Fruit fly (Drosophila melanogaster) whole organism, adult: ENCODE measurements around the gene Argk1.

ENCODE experiments used
- CG11617 ChIP-seq: fragments of 200-800 bp; sonication (Bioruptor generic); optimal IDR thresholded peaks from 2 replicates; lab custom pipeline; 2017; ENCODE audit warnings: mild to moderate bottlenecking, missing biosample characterization, missing genetic modification reagents, missing genetic modification characterization
- CG12768 ChIP-seq: fragments of 200-800 bp; sonication (Bioruptor generic); optimal IDR thresholded peaks from 2 replicates; lab custom pipeline; 2017; ENCODE audit warnings: missing biosample characterization, missing genetic modification characterization, mild to moderate bottlenecking, moderate library complexity, missing genetic modification reagents
- CG14711 ChIP-seq: fragments of 200-800 bp; sonication (Bioruptor generic); optimal IDR thresholded peaks from 2 replicates; lab custom pipeline; 2018; ENCODE audit warnings: missing biosample characterization, mild to moderate bottlenecking, missing genetic modification characterization, moderate library complexity
- CG1620 ChIP-seq: fragments of 200-800 bp; sonication (Bioruptor generic); optimal IDR thresholded peaks from 2 replicates; lab custom pipeline; 2016; ENCODE audit warnings: missing biosample characterization, missing genetic modification characterization
- CG33017 ChIP-seq: fragments of 200-800 bp; sonication (Bioruptor generic); optimal IDR thresholded peaks from 2 replicates; lab custom pipeline; 2018; ENCODE audit warnings: missing biosample characterization, mild to moderate bottlenecking, missing genetic modification characterization, moderate library complexity
- CG5204 ChIP-seq: fragments of 200-800 bp; sonication (Bioruptor generic); optimal IDR thresholded peaks from 2 replicates; lab custom pipeline; 2016; ENCODE audit warnings: missing biosample characterization, missing genetic modification characterization
- CG7045 ChIP-seq: fragments of 200-800 bp; sonication (Bioruptor generic); optimal IDR thresholded peaks from 2 replicates; lab custom pipeline; 2017; ENCODE audit warnings: missing biosample characterization, mild to moderate bottlenecking, missing genetic modification characterization
- CG7101 ChIP-seq: fragments of 200-800 bp; sonication (Bioruptor generic); optimal IDR thresholded peaks from 2 replicates; lab custom pipeline; 2018; ENCODE audit warnings: missing biosample characterization, mild to moderate bottlenecking, missing genetic modification characterization, moderate library complexity
- Clk ChIP-seq: fragments of 200-800 bp; sonication (Bioruptor generic); optimal IDR thresholded peaks from 2 replicates; lab custom pipeline; 2017; ENCODE audit warnings: missing biosample characterization, missing genetic modification characterization
- Crg-1 ChIP-seq: fragments of 200-800 bp; sonication (Bioruptor generic); optimal IDR thresholded peaks from 2 replicates; lab custom pipeline; 2016; ENCODE audit warnings: missing biosample characterization, missing genetic modification characterization
- Hr96 ChIP-seq: fragments of 200-800 bp; sonication (Bioruptor generic); optimal IDR thresholded peaks from 2 replicates; lab custom pipeline; 2016; ENCODE audit warnings: missing biosample characterization, missing genetic modification characterization
- Mnt ChIP-seq: fragments of 200-800 bp; sonication (Bioruptor generic); optimal IDR thresholded peaks from 2 replicates; lab custom pipeline; 2016; ENCODE audit warnings: missing biosample characterization, mild to moderate bottlenecking, missing genetic modification characterization
- bab1 ChIP-seq: fragments of 200-800 bp; sonication (Bioruptor generic); optimal IDR thresholded peaks from 3 replicates; lab custom pipeline; 2019; ENCODE audit warnings: missing biosample characterization, mild to moderate bottlenecking, missing genetic modification characterization, moderate library complexity
- cic ChIP-seq: fragments of 200-800 bp; sonication (Bioruptor generic); optimal IDR thresholded peaks from 2 replicates; lab custom pipeline; 2017; ENCODE audit warnings: missing biosample characterization, mild to moderate bottlenecking, missing genetic modification characterization, moderate library complexity
- cnc ChIP-seq, 2 experiments: fragments of >200 bp; optimal IDR thresholded peaks; 2 replicates each; lab custom pipeline; 2017
- kay ChIP-seq: fragments of 200-800 bp; sonication (Bioruptor generic); peaks from one replicate; lab custom pipeline; 2016; ENCODE audit warnings: missing biosample characterization, missing genetic modification characterization, borderline replicate concordance
- ovo ChIP-seq: fragments of 200-800 bp; sonication (Bioruptor generic); optimal IDR thresholded peaks from 2 replicates; lab custom pipeline; 2016; ENCODE audit warnings: missing biosample characterization, missing genetic modification characterization
- pad ChIP-seq: fragments of 200-800 bp; sonication (Bioruptor generic); optimal IDR thresholded peaks from 3 replicates; lab custom pipeline; 2017; ENCODE audit warnings: missing biosample characterization, missing genetic modification characterization, mild to moderate bottlenecking, moderate library complexity, missing genetic modification reagents
- tj ChIP-seq: fragments of 200-800 bp; sonication (Bioruptor generic); optimal IDR thresholded peaks from 3 replicates; lab custom pipeline; 2017; ENCODE audit warnings: missing biosample characterization, mild to moderate bottlenecking, missing genetic modification characterization, moderate library complexity
- toe ChIP-seq: fragments of 200-800 bp; sonication (Bioruptor generic); optimal IDR thresholded peaks from 2 replicates; lab custom pipeline; 2016; ENCODE audit warnings: missing biosample characterization, missing genetic modification characterization

The Argk1 gene

DNA sequence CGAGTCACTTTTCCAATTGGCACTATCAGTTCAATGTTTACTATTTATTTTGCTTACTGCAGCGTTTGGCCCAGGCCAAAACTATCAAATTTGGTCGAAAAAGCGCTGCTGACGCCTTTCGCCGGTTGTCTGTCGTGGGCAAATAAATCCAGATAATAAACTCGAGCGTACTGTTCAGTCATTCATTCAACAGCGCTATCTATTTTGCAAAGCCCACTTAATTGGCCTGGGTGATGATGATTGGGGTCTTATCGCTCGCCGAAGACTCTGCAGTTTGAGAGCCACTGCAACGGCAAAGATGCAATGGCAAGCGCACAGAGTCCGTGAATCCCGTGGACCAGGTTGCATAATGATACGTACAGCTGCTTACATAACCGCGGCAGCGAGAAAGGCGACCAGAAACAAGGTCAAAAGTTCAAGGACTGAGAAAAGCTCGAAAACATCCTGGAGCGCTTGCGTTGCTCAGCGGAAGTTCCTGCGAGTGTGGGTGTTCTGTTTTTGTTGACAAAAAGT is 738 bp upstream of the Argk1 start:
- TF ChIP-seq Mnt (GFP tag; lab: Kevin White, UChicago) (no peak), Crg-1 (GFP tag; lab: Kevin White, UChicago) (no peak), toe (GFP tag; lab: Kevin White, UChicago) (no peak), CG5204 (GFP tag; lab: Kevin White, UChicago) (no peak), ovo (no peak), CG33017 (tag; lab: Kevin White, UChicago) (no peak), Clk (GFP tag; lab: Kevin White, UChicago) (peak; percentile 24), cic (GFP tag; lab: Kevin White, UChicago) (peak; percentile 99), kay (no peak)

DNA sequence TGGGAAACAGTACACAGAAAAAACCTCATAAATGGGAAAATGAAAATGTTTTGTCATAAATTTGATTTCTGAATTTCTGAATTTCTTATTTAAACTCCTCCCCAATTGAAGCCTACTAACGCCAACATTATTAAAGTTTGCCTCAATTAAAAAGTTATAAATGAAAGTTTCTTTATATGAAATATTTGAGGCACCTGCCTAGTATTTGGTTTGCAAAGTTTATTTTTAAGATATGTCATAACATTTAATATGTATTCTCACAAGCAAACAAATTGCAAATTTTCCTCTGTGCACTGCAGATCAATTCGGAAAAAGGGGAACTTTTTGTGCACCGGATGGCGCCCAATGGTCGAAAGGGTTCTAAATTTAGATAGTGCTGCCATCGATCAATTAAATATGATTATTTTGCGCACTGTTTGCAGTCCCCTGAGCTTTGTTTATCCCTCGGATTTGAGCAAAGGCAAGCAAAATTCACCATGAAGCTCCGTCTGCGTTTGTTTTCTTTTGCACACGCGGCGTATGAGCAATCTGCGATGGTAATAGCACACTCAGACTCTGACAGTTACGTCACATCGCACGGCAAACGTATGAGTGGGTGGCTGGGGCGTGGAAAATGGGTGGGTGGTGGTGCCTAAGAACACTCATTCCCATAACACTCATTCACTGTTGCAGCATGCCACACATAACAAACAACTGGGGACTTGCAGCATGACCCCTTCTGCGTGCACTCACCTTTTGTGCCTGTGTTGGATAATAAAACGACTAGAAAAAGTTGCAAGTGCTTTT is 658 bp downstream of the Argk1 start:
- TF ChIP-seq CG12768 (GFP tag; lab: Kevin White, UChicago) (peak; percentile 49), cnc (optimal IDR thresholded peaks at IDR 0.05; lab: Kevin White, UChicago) (no peak), CG11617 (GFP tag; lab: Kevin White, UChicago) (peak; percentile 88), pad (GFP tag; lab: Kevin White, UChicago) (peak; percentile 56), bab1 (no peak), CG7045 (GFP tag; lab: Kevin White, UChicago) (peak; percentile 74), kay (no peak), Clk (GFP tag; lab: Kevin White, UChicago) (peak; percentile 28), Hr96 (peak; percentile 42), Crg-1 (GFP tag; lab: Kevin White, UChicago) (peak; percentile 67), CG14711 (tag; lab: Kevin White, UChicago) (peak; percentile 71), cic (GFP tag; lab: Kevin White, UChicago) (no peak), ovo (no peak), CG7101 (tag; lab: Kevin White, UChicago) (peak; percentile 73), CG33017 (tag; lab: Kevin White, UChicago) (peak; percentile 67), toe (GFP tag; lab: Kevin White, UChicago) (peak; percentile 61), CG1620 (peak; percentile 25), CG5204 (GFP tag; lab: Kevin White, UChicago) (peak; percentile 80), Mnt (GFP tag; lab: Kevin White, UChicago) (no peak), tj (peak; percentile 84)

dm6 chr3L:9064207-9064754 is 1.5 kb downstream of the Argk1 start:
- no peak for TF ChIP-seq CG14711 (tag; lab: Kevin White, UChicago)
- no peak for TF ChIP-seq CG7101 (tag; lab: Kevin White, UChicago)
- TF ChIP-seq pad (GFP tag; lab: Kevin White, UChicago): no peak
- TF ChIP-seq kay: peak; percentile 95

DNA sequence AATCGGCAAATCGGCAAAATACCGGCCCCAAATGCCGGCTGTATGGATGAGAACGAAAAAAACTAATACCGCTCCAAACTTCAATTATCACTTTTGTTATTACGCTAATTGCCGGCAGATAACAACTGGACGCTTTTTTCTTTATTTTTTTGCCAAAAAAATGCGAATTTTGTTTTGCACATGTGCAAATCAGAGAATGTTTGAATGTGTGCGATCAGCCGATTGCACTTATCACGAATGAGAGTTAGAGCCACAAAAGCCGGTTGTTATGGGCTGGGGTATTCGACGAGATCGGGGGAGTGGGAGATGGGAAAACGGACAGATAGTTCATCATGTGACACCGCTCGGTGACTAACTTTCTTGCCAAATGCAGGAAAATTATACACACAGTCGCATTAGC is 2.2 kb downstream of the Argk1 start:
- TF ChIP-seq cic (GFP tag; lab: Kevin White, UChicago): peak; percentile 65
- TF ChIP-seq CG7045 (GFP tag; lab: Kevin White, UChicago): no peak
- no peak for TF ChIP-seq CG33017 (tag; lab: Kevin White, UChicago)
- TF ChIP-seq Mnt (GFP tag; lab: Kevin White, UChicago): peak; percentile 53
- TF ChIP-seq kay: peak; percentile 69

DNA sequence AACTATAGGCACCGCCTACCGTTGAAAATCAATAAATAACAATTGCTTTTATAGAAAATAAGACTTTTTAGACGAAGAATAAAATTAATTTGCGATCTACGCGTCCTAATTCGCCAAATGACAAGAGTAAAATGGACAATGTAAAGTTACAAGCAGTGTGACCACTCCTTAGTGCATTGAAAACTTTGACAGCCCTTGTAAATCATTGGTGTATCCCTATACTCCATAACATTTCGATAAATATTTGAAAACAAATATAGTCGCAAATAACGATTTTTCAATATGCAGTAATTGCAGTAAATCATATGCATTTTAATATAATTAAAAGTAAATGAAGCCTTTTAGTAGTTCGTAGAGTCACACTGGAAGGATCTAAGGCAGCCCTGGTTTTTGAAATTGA is 3.0 kb downstream of the Argk1 start:
- TF ChIP-seq CG7045 (GFP tag; lab: Kevin White, UChicago) (no peak), CG14711 (tag; lab: Kevin White, UChicago) (peak; percentile 6), Mnt (GFP tag; lab: Kevin White, UChicago) (no peak)

DNA sequence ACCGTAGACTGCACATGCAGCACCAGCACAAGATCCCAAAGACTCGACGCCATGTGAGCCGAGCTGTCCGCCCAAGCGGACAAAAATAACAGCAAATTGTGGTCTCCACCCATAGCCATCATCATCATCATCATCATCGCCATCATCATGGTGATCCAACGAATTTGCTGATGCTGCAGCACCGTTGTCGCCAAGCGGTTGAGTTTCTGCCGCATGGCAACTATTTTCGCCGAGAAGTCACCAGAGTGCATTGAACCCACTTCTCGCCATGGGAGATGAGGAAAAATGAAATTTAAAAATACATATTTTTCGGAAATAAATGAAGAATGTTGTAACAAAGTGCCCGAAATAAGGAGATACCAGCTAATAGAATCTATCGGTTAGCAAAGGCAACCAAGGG is 4.4 kb downstream of the Argk1 start:
- TF ChIP-seq tj: peak; percentile 85
- TF ChIP-seq CG11617 (GFP tag; lab: Kevin White, UChicago): no peak

DNA sequence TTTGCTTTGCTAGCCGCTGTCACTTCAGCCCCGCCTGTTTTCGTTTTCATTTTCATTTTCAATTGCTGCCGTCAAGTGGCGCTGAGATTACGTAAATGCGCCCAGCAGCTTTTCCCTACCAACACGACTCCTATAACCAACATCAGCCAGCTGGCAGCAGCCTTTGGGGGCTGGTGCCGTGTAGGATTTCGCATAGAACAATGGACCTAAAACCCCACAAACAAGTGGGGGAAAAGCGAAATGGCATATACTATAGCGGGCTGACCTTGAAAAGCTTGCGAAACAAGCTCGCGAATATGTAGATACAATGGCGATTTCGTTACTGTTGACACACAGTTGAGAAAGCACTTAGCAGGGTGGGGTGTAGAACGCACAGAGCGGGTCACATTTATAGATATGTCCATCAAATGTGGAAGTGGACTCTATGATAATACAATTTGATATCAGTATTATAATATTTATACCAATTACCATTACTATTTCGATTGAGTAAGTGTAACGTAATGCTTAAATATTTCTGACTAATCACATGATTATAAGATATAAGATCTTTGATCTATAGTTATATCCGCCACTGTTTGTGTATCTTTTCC is 6.1 kb downstream of the Argk1 start:
- peak; percentile 40 for TF ChIP-seq CG7045 (GFP tag; lab: Kevin White, UChicago)
- TF ChIP-seq Crg-1 (GFP tag; lab: Kevin White, UChicago): peak; percentile 44
- TF ChIP-seq CG1620: peak; percentile 25
- peak; percentile 57 for TF ChIP-seq CG7101 (tag; lab: Kevin White, UChicago)
- peak; percentile 54 for TF ChIP-seq CG12768 (GFP tag; lab: Kevin White, UChicago)
- TF ChIP-seq CG14711 (tag; lab: Kevin White, UChicago): peak; percentile 54
- TF ChIP-seq CG33017 (tag; lab: Kevin White, UChicago): peak; percentile 81
- peak; percentile 31 for TF ChIP-seq pad (GFP tag; lab: Kevin White, UChicago)
- TF ChIP-seq cnc (optimal IDR thresholded peaks at IDR 0.05; lab: Kevin White, UChicago): no peak
- peak; percentile 58 for TF ChIP-seq ovo
- TF ChIP-seq cic (GFP tag; lab: Kevin White, UChicago): peak; percentile 47
- TF ChIP-seq Clk (GFP tag; lab: Kevin White, UChicago): peak; percentile 53
- peak; percentile 61 for TF ChIP-seq CG5204 (GFP tag; lab: Kevin White, UChicago)
- peak; percentile 5 for TF ChIP-seq tj
- peak; percentile 54 for TF ChIP-seq Hr96
- TF ChIP-seq kay: no peak
- peak; percentile 35 for TF ChIP-seq CG11617 (GFP tag; lab: Kevin White, UChicago)
- peak; percentile 54 for TF ChIP-seq Mnt (GFP tag; lab: Kevin White, UChicago)
- TF ChIP-seq bab1: no peak
- peak; percentile 20 for TF ChIP-seq toe (GFP tag; lab: Kevin White, UChicago)
